Worm (Caenorhabditis elegans): Measurements from ENCODE around the gene srab-10.

DNA sequence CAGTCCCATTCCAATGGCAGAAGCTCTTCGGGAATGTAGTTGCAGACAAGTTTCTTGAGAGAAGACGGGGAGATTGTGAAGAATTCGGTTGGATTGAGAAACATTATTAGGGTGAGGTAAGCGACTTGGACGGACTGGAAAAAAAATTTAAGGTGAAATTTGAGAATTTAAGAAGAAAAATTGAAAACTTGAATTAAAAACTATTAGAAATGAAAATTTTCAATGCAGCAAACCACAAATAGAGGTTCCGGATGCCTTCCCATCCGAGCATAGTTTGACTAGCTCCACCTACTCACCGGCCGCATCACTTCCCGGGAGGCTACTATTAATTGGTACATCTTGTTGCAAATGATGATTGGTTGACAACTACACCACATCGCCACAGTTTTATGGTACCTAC lies 30.6 kb downstream of the srab-10 start, which contains the start of gene Y73C8C.8:
- TF ChIP-seq ceh-91 (GFP tag; IDR thresholded peaks at IDR 0.05), result no peak
- no peak for TF ChIP-seq hmg-1.2 (GFP tag; IDR thresholded peaks at IDR 0.05)
- no peak for TF ChIP-seq ceh-27 (GFP tag; optimal IDR thresholded peaks at IDR 0.05)
- no peak for TF ChIP-seq cebp-2 (GFP tag; IDR thresholded peaks at IDR 0.05)
- TF ChIP-seq F49E8.2 (tag; optimal IDR thresholded peaks at IDR 0.05; ENCODE audit: insufficient read depth), result no peak
- TF ChIP-seq unc-130 (GFP tag; optimal IDR thresholded peaks at IDR 0.05), result no peak
- no peak for TF ChIP-seq repo-1 (tag; optimal IDR thresholded peaks at IDR 0.05)

Measured in whole organism, young adult.